Fruit fly (Drosophila melanogaster) whole organism, embryonic: ENCODE results near the gene CG34117.
A peak's percentile ranks its signal among the peaks of the same experiment; 100 is the strongest.

Experiments used
- Awh ChIP-seq: fragments of 200-800 bp; sonication (Bioruptor generic); IDR thresholded peaks from 2 replicates; pipeline ENCODE4, ENCODE4 v1.3.6; 2022; ENCODE audit warnings: missing biosample characterization, missing genetic modification characterization
- Bgb ChIP-seq: fragments of 200-800 bp; sonication (Bioruptor generic); IDR thresholded peaks from 2 replicates; pipeline ENCODE4 v1.3.6; 2022; ENCODE audit warnings: missing biosample characterization, missing genetic modification characterization; ENCODE audit not compliant: partially characterized antibody
- CG10321 ChIP-seq: fragments of 200-800 bp; sonication (Bioruptor generic); IDR thresholded peaks from 2 replicates; pipeline ENCODE4 v1.3.6; 2022; ENCODE audit warnings: missing biosample characterization, missing genetic modification characterization
- CG10979 ChIP-seq: fragments of 200-800 bp; sonication (Bioruptor generic); optimal IDR thresholded peaks from 2 replicates; lab custom pipeline; 2018; ENCODE audit warnings: missing biosample characterization, mild to moderate bottlenecking, missing genetic modification characterization, moderate library complexity
- CG11085 ChIP-seq: fragments of 200-800 bp; sonication (Bioruptor generic); IDR thresholded peaks from 2 replicates; pipeline ENCODE4 v1.3.6; 2022; ENCODE audit warnings: missing biosample characterization, missing genetic modification characterization
- CG12744 ChIP-seq: fragments of 200-800 bp; sonication (Bioruptor generic); optimal IDR thresholded peaks from 2 replicates; lab custom pipeline; 2016; ENCODE audit warnings: missing biosample characterization, missing genetic modification characterization
- CG13287 ChIP-seq: fragments of 200-800 bp; sonication (Bioruptor generic); IDR thresholded peaks from 2 replicates; pipeline ENCODE4 v1.3.6; 2022; ENCODE audit warnings: missing biosample characterization, missing genetic modification characterization; ENCODE audit not compliant: partially characterized antibody
- CG14014 ChIP-seq: fragments of 200-800 bp; sonication (Bioruptor generic); IDR thresholded peaks from 2 replicates; pipeline ENCODE4 v1.3.6; 2022; ENCODE audit warnings: missing biosample characterization, missing genetic modification characterization
- CG14860 ChIP-seq: fragments of 200-800 bp; sonication (Bioruptor generic); IDR thresholded peaks from 3 replicates; pipeline ENCODE4 v1.3.6; 2022; ENCODE audit warnings: missing biosample characterization, missing genetic modification characterization; ENCODE audit not compliant: partially characterized antibody
- CG14965 ChIP-seq: fragments of 200-800 bp; sonication (Bioruptor generic); optimal IDR thresholded peaks from 2 replicates; lab custom pipeline; 2016; ENCODE audit warnings: missing biosample characterization, missing genetic modification characterization, borderline replicate concordance
- CG17568 ChIP-seq: fragments of 200-800 bp; sonication (Bioruptor generic); optimal IDR thresholded peaks from 2 replicates; lab custom pipeline; 2018; ENCODE audit warnings: missing biosample characterization, mild to moderate bottlenecking, missing genetic modification characterization, moderate library complexity
- CG2116 ChIP-seq: fragments of 200-800 bp; sonication (Bioruptor generic); optimal IDR thresholded peaks from 3 replicates; lab custom pipeline; 2018; ENCODE audit warnings: missing biosample characterization, mild to moderate bottlenecking, missing genetic modification characterization
- CG2889 ChIP-seq: fragments of 200-800 bp; sonication (Bioruptor generic); IDR thresholded peaks from 3 replicates; pipeline ENCODE4 v1.3.6; 2022; ENCODE audit warnings: missing biosample characterization, missing genetic modification characterization
- CG30403 ChIP-seq: fragments of 200-800 bp; sonication (Bioruptor generic); optimal IDR thresholded peaks from 3 replicates; lab custom pipeline; 2016; ENCODE audit warnings: missing biosample characterization, missing genetic modification characterization
- CG31365 ChIP-seq: fragments of 200-800 bp; sonication (Bioruptor generic); optimal IDR thresholded peaks from 2 replicates; lab custom pipeline; 2018; ENCODE audit warnings: missing biosample characterization, mild to moderate bottlenecking, missing genetic modification characterization
- CG3838 ChIP-seq: fragments of 200-800 bp; sonication (Bioruptor generic); optimal IDR thresholded peaks from 3 replicates; lab custom pipeline; 2016; ENCODE audit warnings: missing biosample characterization, missing genetic modification characterization
- CG4854 ChIP-seq: fragments of 200-800 bp; sonication (Bioruptor generic); optimal IDR thresholded peaks from 2 replicates; lab custom pipeline; 2016; ENCODE audit warnings: missing biosample characterization, missing genetic modification characterization, inconsistent platforms
- CG6689 ChIP-seq: fragments of 200-800 bp; sonication (Bioruptor generic); IDR thresholded peaks from 2 replicates; pipeline ENCODE4 v1.3.6; 2022; ENCODE audit warnings: missing biosample characterization, missing genetic modification characterization
- CG9215 ChIP-seq: fragments of 200-800 bp; sonication (Bioruptor generic); IDR thresholded peaks from 2 replicates; pipeline ENCODE4 v1.3.6; 2022; ENCODE audit warnings: missing biosample characterization, missing genetic modification characterization
- Camta ChIP-seq: fragments of 200-800 bp; sonication (Bioruptor generic); optimal IDR thresholded peaks from 2 replicates; lab custom pipeline; 2016; ENCODE audit warnings: missing biosample characterization, missing genetic modification characterization
- Deaf1 ChIP-seq: fragments of 200-800 bp; optimal IDR thresholded peaks from 3 replicates; lab custom pipeline; 2019; ENCODE audit warnings: missing biosample characterization, mild to moderate bottlenecking, missing genetic modification characterization, moderate library complexity
- E2f2 ChIP-seq: fragments of 200-800 bp; sonication (Bioruptor generic); IDR thresholded peaks from 2 replicates; pipeline ENCODE4 v1.3.6; 2022; ENCODE audit warnings: missing biosample characterization, missing genetic modification characterization
- Ets65A ChIP-seq: fragments of 200-800 bp; sonication (Bioruptor generic); peaks from one replicate; lab custom pipeline; 2016; ENCODE audit warnings: missing biosample characterization, missing genetic modification characterization
- Gsc ChIP-seq: fragments of 200-800 bp; sonication (Bioruptor generic); IDR thresholded peaks from 2 replicates; pipeline ENCODE4 v1.3.6; 2022; ENCODE audit warnings: missing biosample characterization, missing genetic modification characterization
- Hey ChIP-seq: fragments of 200-800 bp; sonication (Bioruptor generic); optimal IDR thresholded peaks from 3 replicates; lab custom pipeline; 2018; ENCODE audit warnings: missing biosample characterization, mild to moderate bottlenecking, missing genetic modification characterization
- Hr39 ChIP-seq: fragments of >200 bp; optimal IDR thresholded peaks from 2 replicates; lab custom pipeline; 2017
- Nf-YB ChIP-seq: fragments of 200-800 bp; sonication (Bioruptor generic); optimal IDR thresholded peaks from 3 replicates; lab custom pipeline; 2019; ENCODE audit warnings: missing biosample characterization, mild to moderate bottlenecking, missing genetic modification characterization, moderate library complexity
- Side ChIP-seq: fragments of 200-800 bp; sonication (Bioruptor generic); optimal IDR thresholded peaks from 2 replicates; lab custom pipeline; 2016; ENCODE audit warnings: missing biosample characterization, missing genetic modification characterization
- Sin3A ChIP-seq: fragments of >200 bp; optimal IDR thresholded peaks from 2 replicates; lab custom pipeline; 2018
- Spps ChIP-seq: fragments of 200-800 bp; sonication (Bioruptor generic); optimal IDR thresholded peaks from 2 replicates; lab custom pipeline; 2018; ENCODE audit warnings: missing biosample characterization, mild to moderate bottlenecking, missing genetic modification characterization
- TFAM ChIP-seq: fragments of 200-800 bp; sonication (Bioruptor generic); optimal IDR thresholded peaks from 2 replicates; lab custom pipeline; 2017; ENCODE audit warnings: missing biosample characterization, missing genetic modification characterization, inconsistent platforms
- bab2 ChIP-seq: fragments of 200-800 bp; sonication (Bioruptor generic); optimal IDR thresholded peaks from 2 replicates; lab custom pipeline; 2016; ENCODE audit warnings: missing biosample characterization, missing genetic modification characterization
- bbx ChIP-seq: fragments of 200-800 bp; sonication (Bioruptor generic); IDR thresholded peaks from 2 replicates; pipeline ENCODE4 v1.3.6; 2022; ENCODE audit warnings: missing biosample characterization, missing genetic modification characterization; ENCODE audit not compliant: partially characterized antibody
- crol ChIP-seq: fragments of 200-800 bp; sonication (Bioruptor generic); IDR thresholded peaks from 2 replicates; pipeline ENCODE4 v1.3.6; 2022; ENCODE audit warnings: missing biosample characterization, missing genetic modification characterization
- crp ChIP-seq, 2 experiments: fragments of 200-800 bp; sonication (Bioruptor generic); optimal IDR thresholded peaks; 2 replicates in 1 of 2; 3 replicates in 1 of 2; lab custom pipeline; 2017; ENCODE audit warnings: missing biosample characterization in 2 of 2, missing genetic modification characterization in 2 of 2, mild to moderate bottlenecking in 1 of 2, moderate library complexity in 1 of 2
- dan ChIP-seq: fragments of 200-800 bp; sonication (Bioruptor generic); IDR thresholded peaks from 2 replicates; pipeline ENCODE4 v1.3.6; 2022; ENCODE audit warnings: missing biosample characterization, missing genetic modification characterization
- dpn ChIP-seq, 2 experiments: fragments of 200-800 bp; sonication (Bioruptor generic); optimal IDR thresholded peaks; 3 replicates each; lab custom pipeline; 2016; ENCODE audit warnings: missing biosample characterization in 2 of 2, missing genetic modification characterization in 2 of 2
- emc ChIP-seq: fragments of 200-800 bp; sonication (Bioruptor generic); optimal IDR thresholded peaks from 2 replicates; lab custom pipeline; 2016; ENCODE audit warnings: missing biosample characterization, missing genetic modification characterization
- eyg ChIP-seq: fragments of 200-800 bp; sonication (Bioruptor generic); optimal IDR thresholded peaks from 3 replicates; lab custom pipeline; 2016; ENCODE audit warnings: missing biosample characterization, missing genetic modification characterization
- gsb ChIP-seq: fragments of 200-800 bp; sonication (Bioruptor generic); IDR thresholded peaks from 2 replicates; pipeline ENCODE4 v1.3.6; 2022; ENCODE audit warnings: missing biosample characterization, missing genetic modification characterization
- pros ChIP-seq: fragments of 200-800 bp; sonication (Bioruptor generic); optimal IDR thresholded peaks from 3 replicates; lab custom pipeline; 2019; ENCODE audit warnings: missing biosample characterization, mild to moderate bottlenecking, missing genetic modification characterization, moderate library complexity
- pum ChIP-seq: fragments of 200-800 bp; sonication (Bioruptor generic); optimal IDR thresholded peaks from 2 replicates; lab custom pipeline; 2016; ENCODE audit warnings: missing biosample characterization, missing genetic modification characterization
- rib ChIP-seq: fragments of 200-800 bp; sonication (Bioruptor generic); IDR thresholded peaks from 2 replicates; pipeline ENCODE4 v1.3.6; 2022; ENCODE audit warnings: missing biosample characterization, missing genetic modification characterization
- seq ChIP-seq: fragments of 200-800 bp; sonication (Bioruptor generic); IDR thresholded peaks from 2 replicates; pipeline ENCODE4 v1.3.6; 2022; ENCODE audit warnings: missing biosample characterization, missing genetic modification characterization
- so ChIP-seq: fragments of 200-800 bp; sonication (Bioruptor generic); IDR thresholded peaks from 3 replicates; pipeline ENCODE4 v1.3.6; 2022; ENCODE audit warnings: missing biosample characterization, missing genetic modification characterization
- tgo ChIP-seq: fragments of 200-800 bp; sonication (Bioruptor generic); IDR thresholded peaks from 3 replicates; pipeline ENCODE4 v1.3.6; 2022; ENCODE audit warnings: missing biosample characterization, missing genetic modification characterization
- unpg ChIP-seq: fragments of 200-800 bp; sonication (Bioruptor generic); optimal IDR thresholded peaks from 3 replicates; lab custom pipeline; 2018; ENCODE audit warnings: missing biosample characterization, mild to moderate bottlenecking, missing genetic modification characterization, moderate library complexity
- vfl ChIP-seq: fragments of 200-800 bp; sonication (Bioruptor generic); optimal IDR thresholded peaks from 2 replicates; lab custom pipeline; 2016; ENCODE audit warnings: missing biosample characterization, missing genetic modification characterization
- wor ChIP-seq: fragments of 200-800 bp; sonication (Bioruptor generic); IDR thresholded peaks from 2 replicates; pipeline ENCODE4 v1.3.6; 2022; ENCODE audit warnings: missing biosample characterization, missing genetic modification characterization
- zf30C ChIP-seq: fragments of 200-800 bp; sonication (Bioruptor generic); optimal IDR thresholded peaks from 3 replicates; lab custom pipeline; 2018; ENCODE audit warnings: missing biosample characterization, mild to moderate bottlenecking, missing genetic modification characterization

Gene CG34117

dm6 chr3R:9351415-9352379 lies 48.2 kb downstream of the CG34117 start (continued):
- TF ChIP-seq CG14860 (GFP tag; lab: Robert Waterston, UW) (no peak), dpn (GFP tag; optimal IDR thresholded peaks at IDR 0.05; lab: Kevin White, UChicago) (peak; percentile 63 to 71), CG4854 (GFP tag; lab: Kevin White, UChicago) (peak; percentile 65), Hr39 (lab: Kevin White, UChicago) (no peak), unpg (GFP tag; lab: Kevin White, UChicago) (peak; percentile 57), Hey (tag; lab: Kevin White, UChicago) (peak; percentile 52), bbx (no peak), CG13287 (GFP tag; lab: Robert Waterston, UW) (no peak), CG10321 (no peak), Camta (GFP tag; lab: Kevin White, UChicago) (peak; percentile 54), crp (GFP tag; optimal IDR thresholded peaks at IDR 0.05; lab: Kevin White, UChicago) (no peak), Ets65A (peak; percentile 78), Deaf1 (tag; lab: Kevin White, UChicago) (peak; percentile 63), CG2889 (no peak), CG12744 (peak; percentile 42), Spps (tag; lab: Kevin White, UChicago) (no peak), Nf-YB (GFP tag; lab: Kevin White, UChicago) (no peak), CG17568 (GFP tag; lab: Kevin White, UChicago) (peak; percentile 69), bab2 (peak; percentile 60), Awh (GFP tag; lab: Robert Waterston, UW) (no peak), wor (GFP tag; lab: Robert Waterston, UW) (no peak), Gsc (GFP tag; lab: Robert Waterston, UW) (no peak), CG9215 (GFP tag; lab: Robert Waterston, UW) (no peak), CG2116 (GFP tag; lab: Kevin White, UChicago) (peak; percentile 25), crol (GFP tag; lab: Robert Waterston, UW) (no peak), gsb (GFP tag; lab: Robert Waterston, UW) (no peak), CG31365 (no peak), eyg (GFP tag; lab: Kevin White, UChicago) (peak; percentile 72), CG30403 (GFP tag; lab: Kevin White, UChicago) (peak; percentile 54), pum (GFP tag; lab: Kevin White, UChicago) (peak; percentile 39), Sin3A (no peak), CG10979 (tag; lab: Kevin White, UChicago) (peak; percentile 14), pros (GFP tag; lab: Kevin White, UChicago) (no peak), TFAM (GFP tag; lab: Kevin White, UChicago) (no peak), vfl (GFP tag; lab: Kevin White, UChicago) (no peak), seq (GFP tag; lab: Robert Waterston, UW) (no peak), so (no peak), CG14014 (GFP tag; lab: Robert Waterston, UW) (no peak), dan (GFP tag; lab: Robert Waterston, UW) (no peak), CG14965 (GFP tag; lab: Kevin White, UChicago) (no peak), Bgb (GFP tag; lab: Robert Waterston, UW) (no peak), emc (GFP tag; lab: Kevin White, UChicago) (peak; percentile 5), CG11085 (no peak), Side (peak; percentile 20), tgo (GFP tag; lab: Robert Waterston, UW) (no peak), zf30C (peak; percentile 66), E2f2 (GFP tag; lab: Robert Waterston, UW) (no peak), rib (GFP tag; lab: Robert Waterston, UW) (no peak), CG6689 (GFP tag; lab: Robert Waterston, UW) (no peak), CG3838 (GFP tag; lab: Kevin White, UChicago) (peak; percentile 31)
